Worm (Caenorhabditis elegans) whole organism, L4 larva: ENCODE measurements around the gene T10B9.14.

Experiments
- D1046.2 ChIP-seq: fragments of 200-800 bp; sonication (Bioruptor generic); IDR thresholded peaks from 2 replicates; pipeline ENCODE4 v1.3.6; 2022; ENCODE audit warnings: missing genetic modification characterization, missing compliant biosample characterization
- F26F4.8 ChIP-seq: fragments of 200-800 bp; sonication (Bioruptor generic); conservative IDR thresholded peaks from 2 replicates; pipeline ENCODE4 v1.3.6; 2022; ENCODE audit warnings: missing genetic modification characterization, missing compliant biosample characterization
- T20F7.1 ChIP-seq: fragments of 200-800 bp; sonication (Bioruptor generic); optimal IDR thresholded peaks from 2 replicates; lab custom pipeline; 2018; ENCODE audit warnings: mild to moderate bottlenecking, missing genetic modification characterization, missing compliant biosample characterization
- Y105C5A.15 ChIP-seq: fragments of 200-800 bp; sonication (Bioruptor generic); IDR thresholded peaks from 2 replicates; pipeline ENCODE4 v1.3.6; 2022; ENCODE audit warnings: missing genetic modification characterization, missing compliant biosample characterization
- Y48G9A.11 ChIP-seq: fragments of 200-800 bp; sonication (Bioruptor generic); IDR thresholded peaks from 2 replicates; pipeline ENCODE4 v1.3.6; 2022; ENCODE audit warnings: missing genetic modification reagents, missing genetic modification characterization, missing compliant biosample characterization
- Y75B8A.6 ChIP-seq: fragments of 200-800 bp; sonication (Bioruptor generic); IDR thresholded peaks from 2 replicates; pipeline ENCODE4 v1.3.6; 2022; ENCODE audit warnings: missing genetic modification reagents, missing genetic modification characterization, missing compliant biosample characterization
- ZK337.2 ChIP-seq: fragments of 200-800 bp; sonication (Bioruptor generic); IDR thresholded peaks from 2 replicates; pipeline ENCODE4 v1.3.6; 2022; ENCODE audit warnings: missing genetic modification reagents, missing genetic modification characterization, missing compliant biosample characterization
- arid-1 ChIP-seq: fragments of 200-800 bp; sonication (Bioruptor generic); conservative IDR thresholded peaks from 2 replicates; pipeline ENCODE4 v1.3.6; 2022; ENCODE audit warnings: missing genetic modification reagents, missing genetic modification characterization, missing compliant biosample characterization
- ceh-20 ChIP-seq: fragments of 200-800 bp; sonication (Bioruptor generic); IDR thresholded peaks from 2 replicates; pipeline ENCODE4 v1.3.6; 2022; ENCODE audit warnings: missing genetic modification reagents, missing genetic modification characterization, missing compliant biosample characterization
- ceh-28 ChIP-seq: fragments of 150-350 bp; optimal IDR thresholded peaks from 2 replicates; lab custom pipeline; 2014; ENCODE audit warnings: missing biosample characterization, missing genetic modification reagents, missing genetic modification characterization
- ceh-32 ChIP-seq: sonication (generic microtip); optimal IDR thresholded peaks from 2 replicates; lab custom pipeline; 2016; ENCODE audit warnings: mild to moderate bottlenecking, missing genetic modification characterization, missing compliant biosample characterization; ENCODE audit not compliant: poor library complexity
- ceh-44 ChIP-seq: fragments of 200-800 bp; sonication (Bioruptor generic); IDR thresholded peaks from 2 replicates; pipeline ENCODE4 v1.3.6; 2022; ENCODE audit warnings: missing genetic modification reagents, missing genetic modification characterization, missing compliant biosample characterization
- ces-1 ChIP-seq: fragments of 150-350 bp; sonication (generic microtip); optimal IDR thresholded peaks from 4 replicates; lab custom pipeline; 2014; ENCODE audit warnings: missing biosample characterization, missing genetic modification reagents, missing genetic modification characterization
- cey-2 ChIP-seq: sonication (generic microtip); optimal IDR thresholded peaks from 3 replicates; lab custom pipeline; 2017; ENCODE audit warnings: missing genetic modification characterization, mild to moderate bottlenecking, missing compliant biosample characterization, antibody characterized with exemption, borderline replicate concordance; ENCODE audit not compliant: insufficient read depth
- ctbp-1 ChIP-seq: fragments of 200-800 bp; sonication (Bioruptor generic); IDR thresholded peaks from 2 replicates; pipeline ENCODE4 v1.3.6; 2022; ENCODE audit warnings: missing genetic modification reagents, missing genetic modification characterization, missing compliant biosample characterization
- daf-12 ChIP-seq: fragments of 150-350 bp; optimal IDR thresholded peaks from 2 replicates; lab custom pipeline; 2014; ENCODE audit warnings: missing biosample characterization, missing genetic modification reagents, missing genetic modification characterization
- daf-8 ChIP-seq: fragments of 200-800 bp; sonication (Bioruptor generic); IDR thresholded peaks from 2 replicates; pipeline ENCODE4 v1.3.6; 2022; ENCODE audit warnings: missing genetic modification characterization, missing compliant biosample characterization
- dmd-8 ChIP-seq: fragments of 200-800 bp; sonication (Bioruptor generic); IDR thresholded peaks from 2 replicates; pipeline ENCODE4 v1.3.6; 2022; ENCODE audit warnings: missing genetic modification characterization, missing compliant biosample characterization
- dpl-1 ChIP-seq: fragments of 150-350 bp; optimal IDR thresholded peaks from 2 replicates; lab custom pipeline; 2014; ENCODE audit warnings: missing biosample characterization, missing genetic modification reagents, missing genetic modification characterization
- duxl-1 ChIP-seq: sonication (generic microtip); optimal IDR thresholded peaks from 2 replicates; lab custom pipeline; 2016; ENCODE audit warnings: mild to moderate bottlenecking, missing genetic modification characterization, moderate library complexity, missing compliant biosample characterization; ENCODE audit not compliant: poor library complexity
- dve-1 ChIP-seq: sonication (generic microtip); optimal IDR thresholded peaks from 2 replicates; lab custom pipeline; 2017; ENCODE audit warnings: antibody characterized with exemption, mild to moderate bottlenecking, missing genetic modification characterization, missing compliant biosample characterization; ENCODE audit not compliant: insufficient read depth
- egl-43 ChIP-seq: fragments of 200-800 bp; sonication (Bioruptor generic); IDR thresholded peaks from 2 replicates; pipeline ENCODE4 v1.3.6; 2022; ENCODE audit warnings: missing genetic modification reagents, missing genetic modification characterization, missing compliant biosample characterization
- hlh-30 ChIP-seq: sonication (generic microtip); optimal IDR thresholded peaks from 2 replicates; lab custom pipeline; 2017; ENCODE audit warnings: antibody characterized with exemption, mild to moderate bottlenecking, missing genetic modification characterization, missing compliant biosample characterization; ENCODE audit not compliant: insufficient read depth
- lin-38 ChIP-seq: fragments of 200-800 bp; sonication (Bioruptor generic); IDR thresholded peaks from 2 replicates; pipeline ENCODE4 v1.3.6; 2022; ENCODE audit warnings: missing genetic modification reagents, missing genetic modification characterization, missing compliant biosample characterization
- madf-5 ChIP-seq, 2 experiments: fragments of 200-800 bp; sonication (Bioruptor generic); IDR thresholded peaks; 2 replicates each; pipeline ENCODE4 v1.3.6; 2022; ENCODE audit warnings: missing compliant biosample characterization in 2 of 2, missing genetic modification characterization in 2 of 2
- nhr-102 ChIP-seq: sonication (generic microtip); optimal IDR thresholded peaks from 2 replicates; lab custom pipeline; 2016; ENCODE audit warnings: mild to moderate bottlenecking, missing genetic modification characterization, moderate library complexity, missing compliant biosample characterization
- nhr-11 ChIP-seq: fragments of 150-350 bp; optimal IDR thresholded peaks from 2 replicates; lab custom pipeline; 2014; ENCODE audit warnings: missing biosample characterization, missing genetic modification characterization
- nhr-237 ChIP-seq: sonication (generic microtip); optimal IDR thresholded peaks from 2 replicates; lab custom pipeline; 2017; ENCODE audit warnings: missing biosample characterization, missing genetic modification characterization
- nhr-28 ChIP-seq: fragments of 150-350 bp; optimal IDR thresholded peaks from 2 replicates; lab custom pipeline; 2014; ENCODE audit warnings: missing biosample characterization, missing genetic modification characterization
- nhr-41 ChIP-seq: fragments of 200-800 bp; sonication (Bioruptor generic); IDR thresholded peaks from 2 replicates; pipeline ENCODE4 v1.3.6; 2022; ENCODE audit warnings: missing genetic modification reagents, missing genetic modification characterization, missing compliant biosample characterization
- nhr-48 ChIP-seq: sonication (generic microtip); optimal IDR thresholded peaks from 2 replicates; lab custom pipeline; 2016; ENCODE audit warnings: mild to moderate bottlenecking, missing genetic modification characterization, missing compliant biosample characterization
- nhr-77 ChIP-seq: fragments of 150-350 bp; optimal IDR thresholded peaks from 2 replicates; lab custom pipeline; 2014; ENCODE audit warnings: missing biosample characterization, missing genetic modification characterization
- php-3 ChIP-seq: fragments of 200-800 bp; sonication (Bioruptor generic); IDR thresholded peaks from 2 replicates; pipeline ENCODE4 v1.3.6; 2022; ENCODE audit warnings: missing genetic modification reagents, missing genetic modification characterization, missing compliant biosample characterization
- pqm-1 ChIP-seq: sonication (generic microtip); optimal IDR thresholded peaks from 2 replicates; lab custom pipeline; 2017; ENCODE audit warnings: missing biosample characterization, missing genetic modification characterization
- sdz-12 ChIP-seq: fragments of 200-800 bp; sonication (Bioruptor generic); optimal IDR thresholded peaks from 2 replicates; lab custom pipeline; 2018; ENCODE audit warnings: mild to moderate bottlenecking, missing genetic modification characterization, missing compliant biosample characterization
- snpc-1.2 ChIP-seq: fragments of 200-800 bp; sonication (Bioruptor generic); IDR thresholded peaks from 2 replicates; pipeline ENCODE4 v1.3.6; 2022; ENCODE audit warnings: missing genetic modification reagents, missing genetic modification characterization, missing compliant biosample characterization
- snpc-4 ChIP-seq: fragments of 150-350 bp; optimal IDR thresholded peaks from 2 replicates; lab custom pipeline; 2014; ENCODE audit warnings: missing biosample characterization, missing genetic modification characterization
- spr-1 ChIP-seq: sonication (generic microtip); optimal IDR thresholded peaks from 2 replicates; lab custom pipeline; 2016; ENCODE audit warnings: mild to moderate bottlenecking, missing genetic modification characterization, missing compliant biosample characterization
- tag-97 ChIP-seq: fragments of 200-800 bp; sonication (Bioruptor generic); IDR thresholded peaks from 2 replicates; pipeline ENCODE4 v1.3.6; 2022; ENCODE audit warnings: missing genetic modification characterization, missing compliant biosample characterization
- tra-1 ChIP-seq: fragments of 200-800 bp; sonication (Bioruptor generic); IDR thresholded peaks from 2 replicates; pipeline ENCODE4 v1.3.6; 2022; ENCODE audit warnings: missing genetic modification reagents, missing genetic modification characterization, missing compliant biosample characterization
- unc-39 ChIP-seq: sonication (generic microtip); optimal IDR thresholded peaks from 2 replicates; lab custom pipeline; 2017; ENCODE audit warnings: missing biosample characterization, missing genetic modification characterization
- vab-7 ChIP-seq: fragments of 200-800 bp; sonication (Bioruptor generic); IDR thresholded peaks from 2 replicates; pipeline ENCODE4 v1.3.6; 2022; ENCODE audit warnings: missing genetic modification reagents, missing genetic modification characterization, missing compliant biosample characterization
- zfp-3 ChIP-seq: fragments of 200-800 bp; sonication (Bioruptor generic); conservative IDR thresholded peaks from 2 replicates; pipeline ENCODE4 v1.3.6; 2022; ENCODE audit warnings: missing genetic modification reagents, missing genetic modification characterization, missing compliant biosample characterization
- ztf-7 ChIP-seq: fragments of 150-350 bp; optimal IDR thresholded peaks from 2 replicates; lab custom pipeline; 2014; ENCODE audit warnings: missing biosample characterization, missing genetic modification characterization

Gene T10B9.14

ce11 chrII:9782337-9782736 lies at the start of gene T10B9.14:
TSS of gene T10B9.14 (minus strand) at chrII:9782437.
- TF ChIP-seq vab-7 (no peak), duxl-1 (no peak), ceh-44 (GFP tag; lab: Robert Waterston, UW) (no peak), madf-5 (GFP tag; IDR thresholded peaks at IDR 0.05; lab: Robert Waterston, UW) (no peak), D1046.2 (GFP tag; lab: Robert Waterston, UW) (no peak), hlh-30 (tag; lab: Kevin White, UChicago) (no peak)

ce11 chrII:9831033-9831432 lies 48.8 kb upstream of the T10B9.14 start, which contains the start of gene ZK938.12:
TSS of gene ZK938.12 (plus strand) at chrII:9831333.
- TF ChIP-seq tag-97, result no peak
- TF ChIP-seq ctbp-1 (GFP tag; lab: Robert Waterston, UW), result no peak
- no peak for TF ChIP-seq duxl-1
- TF ChIP-seq nhr-102, result no peak
- TF ChIP-seq ZK337.2 (GFP tag; lab: Robert Waterston, UW), result no peak
- no peak for TF ChIP-seq tra-1
- TF ChIP-seq unc-39 (tag; lab: Kevin White, UChicago), result no peak
- TF ChIP-seq D1046.2 (GFP tag; lab: Robert Waterston, UW), result no peak
- TF ChIP-seq F26F4.8 (GFP tag; lab: Robert Waterston, UW), result no peak
- TF ChIP-seq nhr-41 (GFP tag; lab: Robert Waterston, UW), result no peak
- no peak for TF ChIP-seq Y75B8A.6 (GFP tag; lab: Robert Waterston, UW)
- TF ChIP-seq T20F7.1 (GFP tag; lab: Kevin White, UChicago), result no peak
- no peak for TF ChIP-seq snpc-4 (tag; lab: Kevin White, UChicago)
- no peak for TF ChIP-seq zfp-3 (GFP tag; lab: Robert Waterston, UW)

- TF ChIP-seq ceh-28 (tag; lab: Kevin White, UChicago) (no peak), egl-43 (GFP tag; lab: Robert Waterston, UW) (no peak), cey-2 (tag; lab: Kevin White, UChicago) (no peak), nhr-28 (tag; lab: Kevin White, UChicago) (no peak), nhr-11 (tag; lab: Kevin White, UChicago) (no peak), dpl-1 (no peak), lin-38 (GFP tag; lab: Robert Waterston, UW) (no peak), unc-39 (tag; lab: Kevin White, UChicago) (no peak), vab-7 (no peak), Y105C5A.15 (no peak), ceh-20 (GFP tag; lab: Robert Waterston, UW) (no peak), nhr-102 (no peak)
- TF ChIP-seq, all 104 proteins: peak for 0
Observed at ce11 chrII:9829108-9829507, 46.9 kb upstream of the T10B9.14 start, which contains the start of gene ZK938.1. TSS of gene ZK938.1 (plus strand) at chrII:9829408.

- no peak for TF ChIP-seq madf-5 (GFP tag; IDR thresholded peaks at IDR 0.05; lab: Robert Waterston, UW)
- TF ChIP-seq dve-1 (tag; lab: Kevin White, UChicago), result no peak
- no peak for TF ChIP-seq Y48G9A.11 (GFP tag; lab: Robert Waterston, UW)
- TF ChIP-seq php-3 (GFP tag; lab: Robert Waterston, UW), result no peak
- no peak for TF ChIP-seq sdz-12
- TF ChIP-seq arid-1, result no peak
- no peak for TF ChIP-seq nhr-77 (tag; lab: Kevin White, UChicago)
- no peak for TF ChIP-seq daf-12 (tag; lab: Kevin White, UChicago)
- no peak for TF ChIP-seq pqm-1 (tag; lab: Kevin White, UChicago)
- TF ChIP-seq ztf-7 (tag; lab: Kevin White, UChicago), result no peak
- no peak for TF ChIP-seq nhr-48
- no peak for TF ChIP-seq nhr-237 (tag; lab: Kevin White, UChicago)
- TF ChIP-seq Y75B8A.6 (GFP tag; lab: Robert Waterston, UW), result no peak
- TF ChIP-seq daf-8 (GFP tag; lab: Robert Waterston, UW), result no peak
- no peak for TF ChIP-seq ces-1
- no peak for TF ChIP-seq spr-1 (tag; lab: Kevin White, UChicago)
- TF ChIP-seq ceh-32, result no peak
- no peak for TF ChIP-seq nhr-41 (GFP tag; lab: Robert Waterston, UW)
- TF ChIP-seq dmd-8 (GFP tag; lab: Robert Waterston, UW), result no peak
- no peak for TF ChIP-seq snpc-1.2 (GFP tag; lab: Robert Waterston, UW)
Observed at ce11 chrII:9828502-9828901, 46.3 kb upstream of the T10B9.14 start.
